Worm (Caenorhabditis elegans) whole organism, L1 larva: ENCODE measurements around the gene sra-2.
A peak's percentile ranks its signal among the peaks of the same experiment; 100 is the strongest.

Experiments
- C34B4.2 ChIP-seq: sonication (generic microtip); optimal IDR thresholded peaks from 2 replicates; lab custom pipeline; 2017; ENCODE audit warnings: mild to moderate bottlenecking, missing genetic modification characterization, missing compliant biosample characterization
- aha-1 ChIP-seq: fragments of 150-350 bp; optimal IDR thresholded peaks from 2 replicates; lab custom pipeline; 2014; ENCODE audit warnings: missing biosample characterization, missing genetic modification characterization
- alr-1 ChIP-seq: fragments of 200-800 bp; sonication (Bioruptor generic); optimal IDR thresholded peaks from 2 replicates; lab custom pipeline; 2018; ENCODE audit warnings: borderline replicate concordance, mild to moderate bottlenecking, missing genetic modification characterization, missing compliant biosample characterization
- aly-2 ChIP-seq: fragments of 150-350 bp; optimal IDR thresholded peaks from 2 replicates; lab custom pipeline; 2014; ENCODE audit warnings: missing biosample characterization, missing genetic modification characterization
- blmp-1 ChIP-seq: fragments of 150-350 bp; optimal IDR thresholded peaks from 2 replicates; lab custom pipeline; 2014; ENCODE audit warnings: missing biosample characterization, missing genetic modification characterization
- ceh-63 ChIP-seq: fragments of 200-800 bp; sonication (Bioruptor generic); optimal IDR thresholded peaks from 2 replicates; lab custom pipeline; 2018; ENCODE audit warnings: mild to moderate bottlenecking, missing genetic modification characterization, missing compliant biosample characterization
- ceh-8 ChIP-seq: fragments of 200-800 bp; sonication (Bioruptor generic); optimal IDR thresholded peaks from 2 replicates; lab custom pipeline; 2018; ENCODE audit warnings: mild to moderate bottlenecking, missing genetic modification characterization, moderate library complexity, missing compliant biosample characterization
- dpl-1 ChIP-seq, 3 experiments: fragments of 150-350 bp in 2 of 3; sonication (generic microtip) in 1 of 3; optimal IDR thresholded peaks; 2 replicates each; lab custom pipeline; 2014 to 2017; ENCODE audit warnings: missing biosample characterization in 3 of 3, missing genetic modification characterization in 3 of 3, missing genetic modification reagents in 3 of 3
- efl-1 ChIP-seq, 4 experiments: fragments of 150-350 bp; optimal IDR thresholded peaks in 3 of 4; peaks in 1 of 4; 1 replicate in 1 of 4; 2 replicates in 3 of 4; lab custom pipeline; 2014; ENCODE audit warnings: missing biosample characterization in 2 of 4, missing genetic modification characterization in 2 of 4, missing genetic modification reagents in 2 of 4
- elt-3 ChIP-seq, 6 experiments: fragments of 150-350 bp in 1 of 6; sonication (generic microtip); optimal IDR thresholded peaks; 2 replicates each; lab custom pipeline; 2017 to 2018; ENCODE audit warnings: missing biosample characterization in 6 of 6, missing genetic modification characterization in 6 of 6, inconsistent platforms in 1 of 6
- ets-5 ChIP-seq: fragments of 200-800 bp; sonication (Bioruptor generic); IDR thresholded peaks from 2 replicates; pipeline ENCODE4 v1.3.6; 2022; ENCODE audit warnings: missing genetic modification characterization, missing compliant biosample characterization
- fkh-10 ChIP-seq: sonication (generic microtip); optimal IDR thresholded peaks from 2 replicates; lab custom pipeline; 2017; ENCODE audit warnings: missing biosample characterization, missing genetic modification reagents, missing genetic modification characterization
- fkh-8 ChIP-seq: sonication (generic microtip); optimal IDR thresholded peaks from 2 replicates; lab custom pipeline; 2016; ENCODE audit warnings: mild to moderate bottlenecking, missing genetic modification characterization, missing compliant biosample characterization
- grh-1 ChIP-seq: fragments of 200-800 bp; sonication (Bioruptor generic); IDR thresholded peaks from 2 replicates; pipeline ENCODE4 v1.3.6; 2022; ENCODE audit warnings: missing genetic modification reagents, missing genetic modification characterization, missing compliant biosample characterization
- hlh-4 ChIP-seq: sonication (generic microtip); optimal IDR thresholded peaks from 2 replicates; lab custom pipeline; 2016; ENCODE audit warnings: mild to moderate bottlenecking, missing genetic modification characterization, missing compliant biosample characterization
- hpl-2 ChIP-seq: fragments of 150-350 bp; optimal IDR thresholded peaks from 2 replicates; lab custom pipeline; 2014; ENCODE audit warnings: missing biosample characterization, missing genetic modification reagents, missing genetic modification characterization
- irx-1 ChIP-seq: sonication (generic microtip); optimal IDR thresholded peaks from 2 replicates; lab custom pipeline; 2016; ENCODE audit warnings: missing genetic modification characterization, missing compliant biosample characterization
- lin-13 ChIP-seq: fragments of 150-350 bp; optimal IDR thresholded peaks from 2 replicates; lab custom pipeline; 2014; ENCODE audit warnings: missing biosample characterization, missing genetic modification reagents, missing genetic modification characterization
- lin-14 ChIP-seq: fragments of 200-800 bp; sonication (Bioruptor generic); optimal IDR thresholded peaks from 2 replicates; lab custom pipeline; 2018; ENCODE audit warnings: mild to moderate bottlenecking, missing genetic modification characterization, moderate library complexity, missing compliant biosample characterization
- lin-15B ChIP-seq: fragments of 150-350 bp; sonication (generic microtip); optimal IDR thresholded peaks from 3 replicates; lab custom pipeline; 2014; ENCODE audit warnings: missing biosample characterization, missing genetic modification characterization
- lin-35 ChIP-seq, 2 experiments: fragments of 150-350 bp; optimal IDR thresholded peaks; 2 replicates each; lab custom pipeline; 2014; ENCODE audit warnings: missing biosample characterization in 2 of 2, missing genetic modification characterization in 2 of 2, missing genetic modification reagents in 2 of 2
- lsy-2 ChIP-seq, 2 experiments: fragments of 150-350 bp; optimal IDR thresholded peaks; 2 replicates each; lab custom pipeline; 2014; ENCODE audit warnings: missing biosample characterization in 2 of 2, missing genetic modification characterization in 2 of 2
- mdl-1 ChIP-seq, 2 experiments: fragments of 150-350 bp; optimal IDR thresholded peaks; 2 replicates each; lab custom pipeline; 2014 to 2017; ENCODE audit warnings: missing biosample characterization in 2 of 2, missing genetic modification characterization in 2 of 2, inconsistent platforms in 1 of 2
- mep-1 ChIP-seq: fragments of 150-350 bp; optimal IDR thresholded peaks from 2 replicates; lab custom pipeline; 2014; ENCODE audit warnings: missing biosample characterization, missing genetic modification characterization
- nhr-19 ChIP-seq: fragments of 200-800 bp; sonication (Bioruptor generic); conservative IDR thresholded peaks from 2 replicates; pipeline ENCODE4 v1.3.6; 2022; ENCODE audit warnings: missing genetic modification characterization, missing compliant biosample characterization
- nhr-20 ChIP-seq: sonication (generic microtip); optimal IDR thresholded peaks from 2 replicates; lab custom pipeline; 2016; ENCODE audit warnings: mild to moderate bottlenecking, missing genetic modification characterization, missing compliant biosample characterization
- nhr-28 ChIP-seq: fragments of 150-350 bp; optimal IDR thresholded peaks from 2 replicates; lab custom pipeline; 2014; ENCODE audit warnings: missing biosample characterization, missing genetic modification characterization
- nhr-71 ChIP-seq: sonication (generic microtip); optimal IDR thresholded peaks from 2 replicates; lab custom pipeline; 2016; ENCODE audit warnings: mild to moderate bottlenecking, missing genetic modification characterization, moderate library complexity, missing compliant biosample characterization
- nhr-85 ChIP-seq: sonication (generic microtip); peaks from one replicate; lab custom pipeline; 2016; ENCODE audit warnings: missing genetic modification characterization, inconsistent platforms, missing compliant biosample characterization
- nhr-90 ChIP-seq: sonication (generic microtip); optimal IDR thresholded peaks from 2 replicates; lab custom pipeline; 2016; ENCODE audit warnings: mild to moderate bottlenecking, missing genetic modification characterization, missing compliant biosample characterization; ENCODE audit not compliant: poor library complexity
- pax-3 ChIP-seq: fragments of 200-800 bp; sonication (Bioruptor generic); optimal IDR thresholded peaks from 2 replicates; lab custom pipeline; 2018; ENCODE audit warnings: mild to moderate bottlenecking, missing genetic modification characterization, moderate library complexity, missing compliant biosample characterization
- pqm-1 ChIP-seq: sonication (generic microtip); optimal IDR thresholded peaks from 3 replicates; lab custom pipeline; 2017; ENCODE audit warnings: missing biosample characterization, missing genetic modification characterization
- snpc-4 ChIP-seq: fragments of 150-350 bp; optimal IDR thresholded peaks from 2 replicates; lab custom pipeline; 2014; ENCODE audit warnings: missing biosample characterization, missing genetic modification characterization
- snu-23 ChIP-seq: sonication (generic microtip); optimal IDR thresholded peaks from 2 replicates; lab custom pipeline; 2016; ENCODE audit warnings: missing genetic modification characterization, missing compliant biosample characterization
- sptf-1 ChIP-seq: fragments of 150-350 bp; optimal IDR thresholded peaks from 2 replicates; lab custom pipeline; 2014; ENCODE audit warnings: missing biosample characterization, missing genetic modification characterization
- sup-37 ChIP-seq: fragments of 200-800 bp; sonication (Bioruptor generic); optimal IDR thresholded peaks from 2 replicates; lab custom pipeline; 2018; ENCODE audit warnings: mild to moderate bottlenecking, missing genetic modification characterization, missing compliant biosample characterization
- swsn-7 ChIP-seq: sonication (generic microtip); optimal IDR thresholded peaks from 2 replicates; lab custom pipeline; 2016; ENCODE audit warnings: missing genetic modification characterization, missing compliant biosample characterization
- tbx-2 ChIP-seq: sonication (generic microtip); optimal IDR thresholded peaks from 2 replicates; lab custom pipeline; 2016; ENCODE audit warnings: missing genetic modification characterization, missing compliant biosample characterization
- unc-86 ChIP-seq: sonication (generic microtip); optimal IDR thresholded peaks from 2 replicates; lab custom pipeline; 2016; ENCODE audit warnings: missing genetic modification characterization, missing compliant biosample characterization
- unc-98 ChIP-seq: fragments of 200-800 bp; sonication (Bioruptor generic); IDR thresholded peaks from 2 replicates; pipeline ENCODE4 v1.3.6; 2022; ENCODE audit warnings: missing genetic modification characterization, missing compliant biosample characterization
- zip-4 ChIP-seq: fragments of 200-800 bp; sonication (Bioruptor generic); optimal IDR thresholded peaks from 2 replicates; lab custom pipeline; 2018; ENCODE audit warnings: mild to moderate bottlenecking, missing genetic modification characterization, moderate library complexity, missing compliant biosample characterization
- ztf-4 ChIP-seq: fragments of 150-350 bp; optimal IDR thresholded peaks from 2 replicates; lab custom pipeline; 2014; ENCODE audit warnings: missing biosample characterization, missing genetic modification characterization

sra-2 gene

ce11 chrII:9573412-9573811 is 44.8 kb downstream of the sra-2 start:
- TF ChIP-seq dpl-1 (GFP tag; optimal IDR thresholded peaks at IDR 0.05; lab: Kevin White, UChicago) (no peak), lin-14 (GFP tag; lab: Kevin White, UChicago) (peak; percentile 67), irx-1 (tag; lab: Kevin White, UChicago) (no peak), aly-2 (tag; lab: Kevin White, UChicago) (no peak), lsy-2 (tag; optimal IDR thresholded peaks at IDR 0.05; lab: Kevin White, UChicago) (peak in 1 of 2 experiments; percentile 32), C34B4.2 (tag; lab: Kevin White, UChicago) (no peak), lin-35 (GFP tag; optimal IDR thresholded peaks at IDR 0.05; lab: Kevin White, UChicago) (peak in 1 of 2 experiments; percentile 24), unc-86 (tag; lab: Kevin White, UChicago) (no peak), nhr-71 (tag; lab: Kevin White, UChicago) (peak; percentile 25), tbx-2 (tag; lab: Kevin White, UChicago) (no peak), swsn-7 (tag; lab: Kevin White, UChicago) (peak; percentile 6), aha-1 (tag; lab: Kevin White, UChicago) (no peak), ztf-4 (no peak), snu-23 (GFP tag; lab: Kevin White, UChicago) (peak; percentile 71), fkh-10 (no peak), nhr-90 (peak; percentile 51), lin-15B (no peak), ceh-8 (GFP tag; lab: Kevin White, UChicago) (no peak), nhr-19 (0 out of 2 replicates have a peak, but pooled peaks have one; percentile 12), pqm-1 (no peak), zip-4 (GFP tag; lab: Kevin White, UChicago) (no peak), nhr-85 (tag; lab: Kevin White, UChicago) (peak; percentile 80), hlh-4 (no peak), ets-5 (no peak), alr-1 (no peak), snpc-4 (tag; lab: Kevin White, UChicago) (no peak), pax-3 (no peak), nhr-28 (tag; lab: Kevin White, UChicago) (no peak), sup-37 (GFP tag; lab: Kevin White, UChicago) (no peak), grh-1 (GFP tag; lab: Robert Waterston, UW) (peak; percentile 47; the same call in 1 of the 2 replicates), hpl-2 (GFP tag; lab: Kevin White, UChicago) (no peak), unc-98 (GFP tag; lab: Robert Waterston, UW) (no peak), mdl-1 (tag; optimal IDR thresholded peaks at IDR 0.05; lab: Kevin White, UChicago) (no peak), efl-1 (optimal IDR thresholded peaks at IDR 0.05; lab: Kevin White, UChicago) (no peak), efl-1 (GFP tag; optimal IDR thresholded peaks at IDR 0.05 in 1 of 2; lab: Kevin White, UChicago) (peak in 1 of 2 experiments; percentile 59), blmp-1 (tag; lab: Kevin White, UChicago) (peak; percentile 54), nhr-20 (tag; lab: Kevin White, UChicago) (peak; percentile 72), sptf-1 (tag; lab: Kevin White, UChicago) (no peak), mep-1 (peak; percentile 2), ceh-63 (GFP tag; lab: Kevin White, UChicago) (no peak), elt-3 (tag; optimal IDR thresholded peaks at IDR 0.05; lab: Kevin White, UChicago) (peak in 1 of 6 experiments; percentile 52)

ce11 chrII:9574406-9574805 is 45.8 kb downstream of the sra-2 start:
- TF ChIP-seq lin-14 (GFP tag; lab: Kevin White, UChicago) (peak; percentile 46), lin-13 (GFP tag; lab: Kevin White, UChicago) (no peak), grh-1 (GFP tag; lab: Robert Waterston, UW) (0 out of 2 replicates have a peak, but pooled peaks have one; percentile 28), efl-1 (optimal IDR thresholded peaks at IDR 0.05; lab: Kevin White, UChicago) (no peak), efl-1 (GFP tag; optimal IDR thresholded peaks at IDR 0.05 in 1 of 2; lab: Kevin White, UChicago) (peak in 1 of 2 experiments; percentile 65), blmp-1 (tag; lab: Kevin White, UChicago) (peak; percentile 10), fkh-8 (tag; lab: Kevin White, UChicago) (peak; percentile 22), dpl-1 (GFP tag; optimal IDR thresholded peaks at IDR 0.05; lab: Kevin White, UChicago) (no peak)
